Fruit fly (Drosophila melanogaster): Measurements from ENCODE around the gene ko.
A peak's percentile ranks its signal among the peaks of the same experiment; 100 is the strongest.

The ko gene

dm6 chr3L:21027657-21028255 lies 103.2 kb downstream of the ko start, which contains the start of gene Pdss2 (continued):
- TF ChIP-seq CG9609 (GFP tag; optimal IDR thresholded peaks at IDR 0.05) (peak; percentile 82), gem (tag; optimal IDR thresholded peaks at IDR 0.05) (peak; percentile 83), scrt (GFP tag; optimal IDR thresholded peaks at IDR 0.05) (peak; percentile 30), CG6175 (GFP tag; IDR thresholded peaks at IDR 0.05) (peak; percentile 92), CG17829 (tag; optimal IDR thresholded peaks at IDR 0.05) (peak; percentile 71), ash1 (GFP tag; optimal IDR thresholded peaks at IDR 0.05) (peak; percentile 42), hkb (optimal IDR thresholded peaks at IDR 0.05) (no peak), hkb (GFP tag; IDR thresholded peaks at IDR 0.05) (peak; percentile 41; the same call in 1 of the 2 replicates), fru (optimal IDR thresholded peaks at IDR 0.05) (no peak), CG12155 (GFP tag; optimal IDR thresholded peaks at IDR 0.05) (peak; percentile 73), jigr1 (GFP tag; IDR thresholded peaks at IDR 0.05) (0 out of 3 replicates have a peak, but pooled peaks have one; percentile 37), lmd (GFP tag; IDR thresholded peaks at IDR 0.05) (peak; percentile 74), gce (GFP tag; IDR thresholded peaks at IDR 0.05) (no peak), Atf-2 (GFP tag; optimal IDR thresholded peaks at IDR 0.05) (peak; percentile 27), CG31365 (tag; optimal IDR thresholded peaks at IDR 0.05) (no peak), CG4854 (GFP tag; optimal IDR thresholded peaks at IDR 0.05) (peak; percentile 43), pros (GFP tag; optimal IDR thresholded peaks at IDR 0.05) (peak; percentile 81), stwl (tag; optimal IDR thresholded peaks at IDR 0.05) (peak; percentile 17), CG4820 (GFP tag; optimal IDR thresholded peaks at IDR 0.05) (peak; percentile 60), ssp (GFP tag; IDR thresholded peaks at IDR 0.05) (peak; percentile 77), tio (GFP tag; optimal IDR thresholded peaks at IDR 0.05) (peak; percentile 71), CG14014 (GFP tag; IDR thresholded peaks at IDR 0.05) (peak; percentile 79), zfh2 (GFP tag; optimal IDR thresholded peaks at IDR 0.05) (peak; percentile 82), z (GFP tag; IDR thresholded peaks at IDR 0.05) (no peak), CG9932 (GFP tag; IDR thresholded peaks at IDR 0.05) (peak; percentile 94), HLH3B (GFP tag; IDR thresholded peaks at IDR 0.05) (peak; percentile 57; the same call in 1 of the 2 replicates), jumu (GFP tag; optimal IDR thresholded peaks at IDR 0.05) (peak; percentile 66), CG18599 (GFP tag; optimal IDR thresholded peaks at IDR 0.05) (peak; percentile 65), Spps (tag; optimal IDR thresholded peaks at IDR 0.05) (no peak), CG9797 (GFP tag; optimal IDR thresholded peaks at IDR 0.05) (peak; percentile 84), CG8924 (tag; optimal IDR thresholded peaks at IDR 0.05) (peak; percentile 60), ro (GFP tag; IDR thresholded peaks at IDR 0.05) (0 out of 2 replicates have a peak, but pooled peaks have one; percentile 28), CG12391 (tag; optimal IDR thresholded peaks at IDR 0.05) (peak; percentile 84), phol (tag; optimal IDR thresholded peaks at IDR 0.05) (peak; percentile 76), Bgb (GFP tag; IDR thresholded peaks at IDR 0.05; ENCODE audit: partially characterized antibody) (peak; percentile 76), CG16863 (GFP tag; optimal IDR thresholded peaks at IDR 0.05) (peak; percentile 62), CG4707 (GFP tag; optimal IDR thresholded peaks at IDR 0.05) (peak; percentile 4), CG4404 (GFP tag; IDR thresholded peaks at IDR 0.05) (peak; percentile 70), CG12104 (GFP tag; optimal IDR thresholded peaks at IDR 0.05) (peak; percentile 71), CG5245 (GFP tag; optimal IDR thresholded peaks at IDR 0.05) (peak; percentile 39), nerfin-1 (tag; optimal IDR thresholded peaks at IDR 0.05) (peak; percentile 94), esg (GFP tag; conservative IDR thresholded peaks at IDR 0.05) (peak; percentile 63; the same call in 1 of the 2 replicates), CG5953 (GFP tag; IDR thresholded peaks at IDR 0.05) (no peak; the same call in 1 of the 2 replicates), emc (GFP tag; optimal IDR thresholded peaks at IDR 0.05) (peak; percentile 65), CG9727 (GFP tag; optimal IDR thresholded peaks at IDR 0.05) (peak; percentile 69), dmrt99B (tag; optimal IDR thresholded peaks at IDR 0.05) (peak; percentile 58), CG4424 (GFP tag; optimal IDR thresholded peaks at IDR 0.05) (peak; percentile 74), CG4730 (GFP tag; IDR thresholded peaks at IDR 0.05) (peak; percentile 63; the same call in 1 of the 2 replicates), Scr (GFP tag; IDR thresholded peaks at IDR 0.05; ENCODE audit: partially characterized antibody) (peak; percentile 74), run (tag; optimal IDR thresholded peaks at IDR 0.05) (peak; percentile 52), lilli (GFP tag; optimal IDR thresholded peaks at IDR 0.05) (peak; percentile 86)
